Fruit fly (Drosophila melanogaster) whole organism, pupa: ENCODE measurements around the gene CG14971.
A peak's percentile ranks its signal among the peaks of the same experiment; 100 is the strongest.

ENCODE experiments used
- CG10348 ChIP-seq: fragments of 200-800 bp; sonication (Bioruptor generic); IDR thresholded peaks from 2 replicates; pipeline ENCODE4 v1.3.6; 2022; ENCODE audit warnings: missing biosample characterization, missing genetic modification characterization
- CG12605 ChIP-seq: fragments of 200-800 bp; sonication (Bioruptor generic); IDR thresholded peaks from 2 replicates; pipeline ENCODE4 v1.3.6; 2022; ENCODE audit warnings: missing biosample characterization, missing genetic modification characterization
- CG13204 ChIP-seq: fragments of 200-800 bp; sonication (Bioruptor generic); optimal IDR thresholded peaks from 2 replicates; lab custom pipeline; 2018; ENCODE audit warnings: missing biosample characterization, mild to moderate bottlenecking, missing genetic modification characterization, moderate library complexity
- CG14655 ChIP-seq: fragments of 200-800 bp; sonication (Bioruptor generic); optimal IDR thresholded peaks from 3 replicates; lab custom pipeline; 2017; ENCODE audit warnings: mild to moderate bottlenecking, missing biosample characterization, missing genetic modification reagents, missing genetic modification characterization
- CG15710 ChIP-seq: fragments of 200-800 bp; sonication (Bioruptor generic); optimal IDR thresholded peaks from 2 replicates; lab custom pipeline; 2018; ENCODE audit warnings: missing biosample characterization, mild to moderate bottlenecking, missing genetic modification characterization, moderate library complexity
- CG17806 ChIP-seq: fragments of 200-800 bp; sonication (Bioruptor generic); optimal IDR thresholded peaks from 2 replicates; lab custom pipeline; 2018; ENCODE audit warnings: missing biosample characterization, mild to moderate bottlenecking, missing genetic modification characterization, moderate library complexity
- CG32121 ChIP-seq: fragments of 200-800 bp; sonication (Bioruptor generic); IDR thresholded peaks from 2 replicates; pipeline ENCODE4 v1.3.6; 2022; ENCODE audit warnings: missing biosample characterization, missing genetic modification characterization
- CG34367 ChIP-seq: fragments of 200-800 bp; sonication (Bioruptor generic); optimal IDR thresholded peaks from 2 replicates; lab custom pipeline; 2018; ENCODE audit warnings: missing biosample characterization, mild to moderate bottlenecking, missing genetic modification characterization
- CG4496 ChIP-seq: fragments of 200-800 bp; sonication (Bioruptor generic); IDR thresholded peaks from 3 replicates; pipeline ENCODE4 v1.3.6; 2022; ENCODE audit warnings: missing biosample characterization, missing genetic modification characterization
- CG8159 ChIP-seq: fragments of 200-800 bp; sonication (Bioruptor generic); optimal IDR thresholded peaks from 3 replicates; lab custom pipeline; 2018; ENCODE audit warnings: missing biosample characterization, mild to moderate bottlenecking, missing genetic modification characterization, moderate library complexity
- CG8301 ChIP-seq: fragments of 200-800 bp; sonication (Bioruptor generic); optimal IDR thresholded peaks from 2 replicates; lab custom pipeline; 2018; ENCODE audit warnings: missing biosample characterization, mild to moderate bottlenecking, missing genetic modification characterization
- CG9948 ChIP-seq: fragments of 200-800 bp; sonication (Bioruptor generic); optimal IDR thresholded peaks from 2 replicates; lab custom pipeline; 2018; ENCODE audit warnings: missing biosample characterization, mild to moderate bottlenecking, missing genetic modification characterization, moderate library complexity
- D1 ChIP-seq: fragments of 200-800 bp; sonication (Bioruptor generic); optimal IDR thresholded peaks from 2 replicates; lab custom pipeline; 2018; ENCODE audit warnings: missing biosample characterization, mild to moderate bottlenecking, missing genetic modification characterization, moderate library complexity
- EcR ChIP-seq: fragments of 200-800 bp; sonication (Bioruptor generic); optimal IDR thresholded peaks from 3 replicates; lab custom pipeline; 2019; ENCODE audit warnings: missing biosample characterization, missing genetic modification characterization, mild to moderate bottlenecking, moderate library complexity, missing genetic modification reagents
- Ets98B ChIP-seq: fragments of 200-800 bp; sonication (Bioruptor generic); IDR thresholded peaks from 2 replicates; pipeline ENCODE4 v1.3.6; 2022; ENCODE audit warnings: missing biosample characterization, missing genetic modification characterization
- Pif1A ChIP-seq: fragments of 200-800 bp; sonication (Bioruptor generic); optimal IDR thresholded peaks from 3 replicates; lab custom pipeline; 2016; ENCODE audit warnings: missing biosample characterization, missing genetic modification characterization
- Pif1B ChIP-seq: fragments of 200-800 bp; sonication (Bioruptor generic); optimal IDR thresholded peaks from 3 replicates; lab custom pipeline; 2016; ENCODE audit warnings: missing biosample characterization, missing genetic modification characterization
- Snoo ChIP-seq: fragments of 200-800 bp; sonication (Bioruptor generic); optimal IDR thresholded peaks from 3 replicates; lab custom pipeline; 2017; ENCODE audit warnings: missing biosample characterization, mild to moderate bottlenecking, missing genetic modification characterization, inconsistent platforms
- fd96Ca ChIP-seq: fragments of 200-800 bp; sonication (Bioruptor generic); IDR thresholded peaks from 3 replicates; pipeline ENCODE4 v1.3.6; 2022; ENCODE audit warnings: missing biosample characterization, missing genetic modification characterization
- gl ChIP-seq: fragments of 200-800 bp; sonication (Bioruptor generic); optimal IDR thresholded peaks from 2 replicates; lab custom pipeline; 2018; ENCODE audit warnings: missing biosample characterization, mild to moderate bottlenecking, missing genetic modification characterization
- rn ChIP-seq: fragments of 200-800 bp; sonication (Bioruptor generic); IDR thresholded peaks from 2 replicates; pipeline ENCODE4 v1.3.6; 2022; ENCODE audit warnings: missing biosample characterization, missing genetic modification characterization

Gene CG14971

dm6 chr3L:3471174-3471573 lies at the start of gene CG14971:
Gene CG14971, minus strand, starts transcription at chr3L:3471309.
- TF ChIP-seq CG13204 (no peak), Snoo (peak; percentile 20), Ets98B (GFP tag; lab: Robert Waterston, UW) (peak; percentile 9; the same call in 1 of the 2 replicates), CG4496 (GFP tag; lab: Robert Waterston, UW) (peak; percentile 67)

dm6 chr3L:3518512-3519492 lies 47.7 kb upstream of the CG14971 start:
- TF ChIP-seq Pif1A (peak; percentile 24), EcR (no peak), CG10348 (GFP tag; lab: Robert Waterston, UW) (no peak), rn (GFP tag; lab: Robert Waterston, UW) (no peak), CG8159 (tag; lab: Kevin White, UChicago) (peak; percentile 36), CG32121 (no peak), Pif1B (GFP tag; lab: Kevin White, UChicago) (peak; percentile 13), fd96Ca (GFP tag; lab: Robert Waterston, UW) (no peak; the same call in 2 of the 3 replicates), CG34367 (peak; percentile 14), CG9948 (tag; lab: Kevin White, UChicago) (no peak), CG15710 (tag; lab: Kevin White, UChicago) (no peak), CG17806 (tag; lab: Kevin White, UChicago) (no peak), CG13204 (no peak), CG14655 (GFP tag; lab: Kevin White, UChicago) (peak; percentile 23), Ets98B (GFP tag; lab: Robert Waterston, UW) (no peak), gl (peak; percentile 21), CG4496 (GFP tag; lab: Robert Waterston, UW) (no peak), Snoo (no peak), CG8301 (tag; lab: Kevin White, UChicago) (no peak), CG12605 (GFP tag; lab: Robert Waterston, UW) (no peak)
- TF ChIP-seq, all 21 proteins: peak for 6

dm6 chr3L:3517894-3518293 lies 46.8 kb upstream of the CG14971 start:
- TF ChIP-seq Ets98B (GFP tag; lab: Robert Waterston, UW) (peak; percentile 95), CG14655 (GFP tag; lab: Kevin White, UChicago) (peak; percentile 82), Snoo (peak; percentile 60), Pif1B (GFP tag; lab: Kevin White, UChicago) (peak; percentile 86), rn (GFP tag; lab: Robert Waterston, UW) (peak; percentile 84), CG4496 (GFP tag; lab: Robert Waterston, UW) (peak; percentile 95), fd96Ca (GFP tag; lab: Robert Waterston, UW) (peak; percentile 96), Pif1A (peak; percentile 90), CG12605 (GFP tag; lab: Robert Waterston, UW) (peak; percentile 88), EcR (no peak), gl (peak; percentile 57), CG9948 (tag; lab: Kevin White, UChicago) (peak; percentile 71), CG34367 (peak; percentile 71), CG15710 (tag; lab: Kevin White, UChicago) (peak; percentile 84), CG8301 (tag; lab: Kevin White, UChicago) (peak; percentile 70), CG10348 (GFP tag; lab: Robert Waterston, UW) (peak; percentile 88), D1 (tag; lab: Kevin White, UChicago) (no peak), CG8159 (tag; lab: Kevin White, UChicago) (peak; percentile 81), CG32121 (peak; percentile 95), CG13204 (peak; percentile 64), CG17806 (tag; lab: Kevin White, UChicago) (peak; percentile 82)
- TF ChIP-seq, all 21 proteins: peak for 19

dm6 chr3L:3516485-3516884 lies 45.4 kb upstream of the CG14971 start:
- no peak for TF ChIP-seq CG14655 (GFP tag; lab: Kevin White, UChicago)
- no peak for TF ChIP-seq CG34367
- no peak for TF ChIP-seq CG13204
- TF ChIP-seq fd96Ca (GFP tag; lab: Robert Waterston, UW), result no peak
- TF ChIP-seq Ets98B (GFP tag; lab: Robert Waterston, UW), result no peak
- no peak for TF ChIP-seq CG9948 (tag; lab: Kevin White, UChicago)
- TF ChIP-seq CG32121, result no peak
- TF ChIP-seq Pif1B (GFP tag; lab: Kevin White, UChicago), result no peak
- no peak for TF ChIP-seq CG15710 (tag; lab: Kevin White, UChicago)
- no peak for TF ChIP-seq EcR
- TF ChIP-seq D1 (tag; lab: Kevin White, UChicago), result no peak
- TF ChIP-seq CG8159 (tag; lab: Kevin White, UChicago), result no peak
- TF ChIP-seq, all 21 proteins: peak for 0

- TF ChIP-seq CG13204, result peak; percentile 4
- no peak for TF ChIP-seq gl
- TF ChIP-seq D1 (tag; lab: Kevin White, UChicago), result no peak
- peak; percentile 28; the same call in 1 of the 2 replicates for TF ChIP-seq Ets98B (GFP tag; lab: Robert Waterston, UW)
- no peak for TF ChIP-seq CG9948 (tag; lab: Kevin White, UChicago)
- TF ChIP-seq CG15710 (tag; lab: Kevin White, UChicago), result peak; percentile 16
- peak; percentile 57; the same call in 1 of the 3 replicates for TF ChIP-seq fd96Ca (GFP tag; lab: Robert Waterston, UW)
- TF ChIP-seq CG8301 (tag; lab: Kevin White, UChicago), result peak; percentile 41
- TF ChIP-seq CG4496 (GFP tag; lab: Robert Waterston, UW), result no peak; the same call in 2 of the 3 replicates
- TF ChIP-seq CG8159 (tag; lab: Kevin White, UChicago), result peak; percentile 27
- TF ChIP-seq rn (GFP tag; lab: Robert Waterston, UW), result no peak
- TF ChIP-seq CG10348 (GFP tag; lab: Robert Waterston, UW), result no peak
- TF ChIP-seq CG32121, result peak; percentile 53; the same call in 1 of the 2 replicates
- TF ChIP-seq CG12605 (GFP tag; lab: Robert Waterston, UW), result 0 out of 2 replicates have a peak, but pooled peaks have one; percentile 27
- TF ChIP-seq EcR, result peak; percentile 31
- peak; percentile 3 for TF ChIP-seq CG14655 (GFP tag; lab: Kevin White, UChicago)
- no peak for TF ChIP-seq CG34367
- TF ChIP-seq Pif1A, result no peak
- TF ChIP-seq CG17806 (tag; lab: Kevin White, UChicago), result no peak
- no peak for TF ChIP-seq Pif1B (GFP tag; lab: Kevin White, UChicago)
- TF ChIP-seq Snoo, result peak; percentile 28
Observed at dm6 chr3L:3515280-3516020, 44.3 kb upstream of the CG14971 start, which contains the start of gene Eip63E. Gene Eip63E, plus strand, starts transcription at chr3L:3515751.
